Fruit fly (Drosophila melanogaster) whole organism, prepupa: Measurements from ENCODE around the gene Hr39.

Experiments used
- Blimp-1 ChIP-seq: fragments of 200-800 bp; sonication (Bioruptor generic); optimal IDR thresholded peaks from 3 replicates; lab custom pipeline; 2017; ENCODE audit warnings: missing biosample characterization, missing genetic modification characterization, mild to moderate bottlenecking, moderate library complexity, missing genetic modification reagents
- CG10631 ChIP-seq: fragments of 200-800 bp; sonication (Bioruptor generic); optimal IDR thresholded peaks from 2 replicates; lab custom pipeline; 2016; ENCODE audit warnings: missing biosample characterization, missing genetic modification characterization
- CG10669 ChIP-seq: fragments of 200-800 bp; sonication (Bioruptor generic); optimal IDR thresholded peaks from 3 replicates; lab custom pipeline; 2018; ENCODE audit warnings: missing biosample characterization, mild to moderate bottlenecking, missing genetic modification characterization, moderate library complexity
- CG11294 ChIP-seq: fragments of 200-800 bp; sonication (Bioruptor generic); IDR thresholded peaks from 2 replicates; pipeline ENCODE4 v1.3.6; 2022; ENCODE audit warnings: missing biosample characterization, missing genetic modification characterization
- CG11762 ChIP-seq: fragments of 200-800 bp; sonication (Bioruptor generic); optimal IDR thresholded peaks from 3 replicates; lab custom pipeline; 2016; ENCODE audit warnings: missing biosample characterization, missing genetic modification characterization; ENCODE audit not compliant: insufficient read depth
- CG11902 ChIP-seq: fragments of 200-800 bp; sonication (Bioruptor generic); optimal IDR thresholded peaks from 3 replicates; lab custom pipeline; 2016; ENCODE audit warnings: missing biosample characterization, missing genetic modification characterization
- CG1621 ChIP-seq: fragments of 200-800 bp; sonication (Bioruptor generic); optimal IDR thresholded peaks from 3 replicates; lab custom pipeline; 2018; ENCODE audit warnings: missing biosample characterization, mild to moderate bottlenecking, missing genetic modification characterization
- CG16779 ChIP-seq: fragments of 200-800 bp; sonication (Bioruptor generic); optimal IDR thresholded peaks from 3 replicates; lab custom pipeline; 2017; ENCODE audit warnings: missing biosample characterization, mild to moderate bottlenecking, missing genetic modification characterization
- CG3032 ChIP-seq: fragments of 200-800 bp; optimal IDR thresholded peaks from 2 replicates; lab custom pipeline; 2019; ENCODE audit warnings: missing biosample characterization, mild to moderate bottlenecking, missing genetic modification characterization, moderate library complexity
- CG32006 ChIP-seq: fragments of 200-800 bp; sonication (Bioruptor generic); optimal IDR thresholded peaks from 3 replicates; lab custom pipeline; 2017; ENCODE audit warnings: missing biosample characterization, mild to moderate bottlenecking, missing genetic modification characterization
- CG34406 ChIP-seq: fragments of 200-800 bp; sonication (Bioruptor generic); optimal IDR thresholded peaks from 3 replicates; lab custom pipeline; 2016; ENCODE audit warnings: missing biosample characterization, missing genetic modification characterization
- CG3919 ChIP-seq: fragments of 200-800 bp; sonication (Bioruptor generic); optimal IDR thresholded peaks from 3 replicates; lab custom pipeline; 2016; ENCODE audit warnings: missing biosample characterization, missing genetic modification characterization
- CG4318 ChIP-seq: fragments of 200-800 bp; sonication (Bioruptor generic); optimal IDR thresholded peaks from 3 replicates; lab custom pipeline; 2017; ENCODE audit warnings: missing biosample characterization, mild to moderate bottlenecking, missing genetic modification characterization
- CG6163 ChIP-seq: fragments of 200-800 bp; sonication (Bioruptor generic); IDR thresholded peaks from 3 replicates; pipeline ENCODE4 v1.3.6; 2022; ENCODE audit warnings: missing biosample characterization, missing genetic modification characterization
- CG6276 ChIP-seq: fragments of 200-800 bp; sonication (Bioruptor generic); optimal IDR thresholded peaks from 2 replicates; lab custom pipeline; 2017; ENCODE audit warnings: missing biosample characterization, mild to moderate bottlenecking, missing genetic modification characterization
- CG6792 ChIP-seq: fragments of 200-800 bp; sonication (Bioruptor generic); optimal IDR thresholded peaks from 3 replicates; lab custom pipeline; 2016; ENCODE audit warnings: missing biosample characterization, missing genetic modification characterization
- CG6808 ChIP-seq: fragments of 200-800 bp; sonication (Bioruptor generic); optimal IDR thresholded peaks from 3 replicates; lab custom pipeline; 2017; ENCODE audit warnings: missing biosample characterization, missing genetic modification characterization, mild to moderate bottlenecking, moderate library complexity, missing genetic modification reagents
- CG6854 ChIP-seq: fragments of 200-800 bp; sonication (Bioruptor generic); optimal IDR thresholded peaks from 2 replicates; lab custom pipeline; 2017; ENCODE audit warnings: missing biosample characterization, mild to moderate bottlenecking, missing genetic modification characterization
- CG7368 ChIP-seq: fragments of 200-800 bp; sonication (Bioruptor generic); optimal IDR thresholded peaks from 3 replicates; lab custom pipeline; 2016; ENCODE audit warnings: missing biosample characterization, missing genetic modification characterization
- CG8119 ChIP-seq: fragments of 200-800 bp; sonication (Bioruptor generic); IDR thresholded peaks from 3 replicates; pipeline ENCODE4 v1.3.6; 2022; ENCODE audit warnings: missing biosample characterization, missing genetic modification characterization
- CG9139 ChIP-seq: fragments of 200-800 bp; sonication (Bioruptor generic); optimal IDR thresholded peaks from 3 replicates; lab custom pipeline; 2017; ENCODE audit warnings: missing biosample characterization, mild to moderate bottlenecking, missing genetic modification characterization
- Eip75B ChIP-seq: fragments of 200-800 bp; sonication (Bioruptor generic); optimal IDR thresholded peaks from 3 replicates; lab custom pipeline; 2016; ENCODE audit warnings: missing biosample characterization, missing genetic modification characterization
- Eip78C ChIP-seq: fragments of 200-800 bp; sonication (Bioruptor generic); peaks from one replicate; lab custom pipeline; 2016; ENCODE audit warnings: missing biosample characterization, missing genetic modification characterization
- Eip93F ChIP-seq: fragments of 200-800 bp; sonication (Bioruptor generic); optimal IDR thresholded peaks from 2 replicates; lab custom pipeline; 2016; ENCODE audit warnings: missing biosample characterization, mild to moderate bottlenecking, missing genetic modification characterization
- Ets21C ChIP-seq: fragments of 200-800 bp; sonication (Bioruptor generic); optimal IDR thresholded peaks from 3 replicates; lab custom pipeline; 2016; ENCODE audit warnings: missing biosample characterization, missing genetic modification characterization
- Gug ChIP-seq: fragments of 200-800 bp; sonication (Bioruptor generic); IDR thresholded peaks from 2 replicates; pipeline ENCODE4 v1.3.6; 2022; ENCODE audit warnings: missing biosample characterization, missing genetic modification characterization
- Hr39 ChIP-seq: fragments of 200-800 bp; sonication (Bioruptor generic); optimal IDR thresholded peaks from 2 replicates; lab custom pipeline; 2016; ENCODE audit warnings: missing biosample characterization, missing genetic modification characterization
- Hr4 ChIP-seq: fragments of 200-800 bp; sonication (Bioruptor generic); optimal IDR thresholded peaks from 3 replicates; lab custom pipeline; 2016; ENCODE audit warnings: missing biosample characterization, missing genetic modification characterization
- Lpt ChIP-seq: fragments of 200-800 bp; sonication (Bioruptor generic); optimal IDR thresholded peaks from 3 replicates; lab custom pipeline; 2016; ENCODE audit warnings: missing biosample characterization, missing genetic modification characterization
- Met ChIP-seq: fragments of 200-800 bp; sonication (Bioruptor generic); optimal IDR thresholded peaks from 3 replicates; lab custom pipeline; 2016; ENCODE audit warnings: missing biosample characterization, missing genetic modification characterization
- OdsH ChIP-seq: fragments of 200-800 bp; sonication (Bioruptor generic); optimal IDR thresholded peaks from 3 replicates; lab custom pipeline; 2016; ENCODE audit warnings: missing biosample characterization, missing genetic modification characterization
- Smox ChIP-seq: fragments of 200-800 bp; sonication (Bioruptor generic); optimal IDR thresholded peaks from 3 replicates; lab custom pipeline; 2016; ENCODE audit warnings: missing biosample characterization, missing genetic modification characterization
- Sox102F ChIP-seq: fragments of 200-800 bp; sonication (Bioruptor generic); optimal IDR thresholded peaks from 2 replicates; lab custom pipeline; 2016; ENCODE audit warnings: missing biosample characterization, mild to moderate bottlenecking, missing genetic modification characterization
- Sox14 ChIP-seq: fragments of 200-800 bp; sonication (Bioruptor generic); optimal IDR thresholded peaks from 3 replicates; lab custom pipeline; 2016; ENCODE audit warnings: missing biosample characterization, missing genetic modification characterization
- acj6 ChIP-seq: fragments of 200-800 bp; sonication (Bioruptor generic); optimal IDR thresholded peaks from 3 replicates; lab custom pipeline; 2016; ENCODE audit warnings: missing biosample characterization, missing genetic modification characterization
- cyc ChIP-seq: fragments of 200-800 bp; sonication (Bioruptor generic); optimal IDR thresholded peaks from 3 replicates; lab custom pipeline; 2016; ENCODE audit warnings: missing biosample characterization, missing genetic modification characterization
- dac ChIP-seq: fragments of 200-800 bp; sonication (Bioruptor generic); optimal IDR thresholded peaks from 2 replicates; lab custom pipeline; 2017; ENCODE audit warnings: missing biosample characterization, mild to moderate bottlenecking, missing genetic modification characterization
- eg ChIP-seq: fragments of 200-800 bp; sonication (Bioruptor generic); IDR thresholded peaks from 3 replicates; pipeline ENCODE4 v1.3.6; 2022; ENCODE audit warnings: missing biosample characterization, missing genetic modification characterization
- esn ChIP-seq: fragments of 200-800 bp; sonication (Bioruptor generic); optimal IDR thresholded peaks from 2 replicates; lab custom pipeline; 2016; ENCODE audit warnings: missing biosample characterization, mild to moderate bottlenecking, missing genetic modification characterization, moderate library complexity
- fd85E ChIP-seq: fragments of 200-800 bp; sonication (Bioruptor generic); optimal IDR thresholded peaks from 3 replicates; lab custom pipeline; 2016; ENCODE audit warnings: missing biosample characterization, missing genetic modification characterization
- fkh ChIP-seq: fragments of 200-800 bp; sonication (Bioruptor generic); optimal IDR thresholded peaks from 3 replicates; lab custom pipeline; 2017; ENCODE audit warnings: missing biosample characterization, mild to moderate bottlenecking, missing genetic modification characterization, moderate library complexity
- lz ChIP-seq: fragments of 200-800 bp; sonication (Bioruptor generic); optimal IDR thresholded peaks from 3 replicates; lab custom pipeline; 2016; ENCODE audit warnings: missing biosample characterization, missing genetic modification characterization
- pdm3 ChIP-seq: fragments of 200-800 bp; sonication (Bioruptor generic); optimal IDR thresholded peaks from 3 replicates; lab custom pipeline; 2016; ENCODE audit warnings: missing biosample characterization, missing genetic modification characterization
- spab ChIP-seq: fragments of 200-800 bp; sonication (Bioruptor generic); optimal IDR thresholded peaks from 2 replicates; lab custom pipeline; 2017; ENCODE audit warnings: missing biosample characterization, mild to moderate bottlenecking, missing genetic modification characterization, missing genetic modification reagents
- ss ChIP-seq, 2 experiments: fragments of 200-800 bp; sonication (Bioruptor generic); optimal IDR thresholded peaks; 2 replicates in 1 of 2; 3 replicates in 1 of 2; lab custom pipeline; 2017 to 2018; ENCODE audit warnings: mild to moderate bottlenecking in 2 of 2, missing biosample characterization in 2 of 2, missing genetic modification characterization in 2 of 2, moderate library complexity in 1 of 2
- svp ChIP-seq: fragments of 200-800 bp; sonication (Bioruptor generic); peaks from one replicate; lab custom pipeline; 2016; ENCODE audit warnings: missing biosample characterization, missing genetic modification characterization
- topi ChIP-seq: fragments of 200-800 bp; sonication (Bioruptor generic); optimal IDR thresholded peaks from 3 replicates; lab custom pipeline; 2016; ENCODE audit warnings: missing biosample characterization, missing genetic modification characterization
- vri ChIP-seq: fragments of 200-800 bp; sonication (Bioruptor generic); optimal IDR thresholded peaks from 3 replicates; lab custom pipeline; 2016; ENCODE audit warnings: missing biosample characterization, mild to moderate bottlenecking, missing genetic modification characterization

Hr39 gene

DNA sequence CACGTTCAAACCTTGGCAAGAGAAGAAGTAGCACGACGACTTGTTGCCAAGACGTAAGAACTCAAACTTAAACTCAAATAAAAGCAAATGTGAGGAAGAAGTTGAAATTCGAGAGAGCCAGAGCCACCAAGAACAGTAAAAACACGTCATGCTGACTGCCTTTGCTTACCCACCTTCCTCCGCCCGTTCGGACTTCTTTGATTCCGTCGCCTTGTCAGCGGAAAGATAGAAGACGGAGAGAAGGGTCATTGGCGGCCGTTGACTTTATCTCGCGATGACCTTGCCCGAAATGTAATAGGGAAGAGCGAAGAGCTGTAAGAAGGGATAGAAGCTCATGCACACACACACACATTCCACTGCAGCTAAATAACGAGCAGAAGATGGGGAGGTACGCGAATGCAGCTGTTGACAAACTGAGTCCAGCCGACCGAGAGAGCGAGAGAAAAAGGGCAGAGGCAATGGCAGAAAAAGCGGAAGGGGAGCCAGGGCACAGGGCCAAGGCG lies 7.0 kb downstream of the Hr39 start (continued):
- TF ChIP-seq Lpt (GFP tag; lab: Kevin White, UChicago) (peak; percentile 58), CG1621 (tag; lab: Kevin White, UChicago) (peak; percentile 60), CG6276 (GFP tag; lab: Kevin White, UChicago) (no peak), CG10669 (no peak), CG7368 (GFP tag; lab: Kevin White, UChicago) (no peak), acj6 (no peak), Eip78C (peak; percentile 69), CG34406 (GFP tag; lab: Kevin White, UChicago) (no peak), CG16779 (tag; lab: Kevin White, UChicago) (no peak), Hr4 (GFP tag; lab: Kevin White, UChicago) (no peak)

DNA sequence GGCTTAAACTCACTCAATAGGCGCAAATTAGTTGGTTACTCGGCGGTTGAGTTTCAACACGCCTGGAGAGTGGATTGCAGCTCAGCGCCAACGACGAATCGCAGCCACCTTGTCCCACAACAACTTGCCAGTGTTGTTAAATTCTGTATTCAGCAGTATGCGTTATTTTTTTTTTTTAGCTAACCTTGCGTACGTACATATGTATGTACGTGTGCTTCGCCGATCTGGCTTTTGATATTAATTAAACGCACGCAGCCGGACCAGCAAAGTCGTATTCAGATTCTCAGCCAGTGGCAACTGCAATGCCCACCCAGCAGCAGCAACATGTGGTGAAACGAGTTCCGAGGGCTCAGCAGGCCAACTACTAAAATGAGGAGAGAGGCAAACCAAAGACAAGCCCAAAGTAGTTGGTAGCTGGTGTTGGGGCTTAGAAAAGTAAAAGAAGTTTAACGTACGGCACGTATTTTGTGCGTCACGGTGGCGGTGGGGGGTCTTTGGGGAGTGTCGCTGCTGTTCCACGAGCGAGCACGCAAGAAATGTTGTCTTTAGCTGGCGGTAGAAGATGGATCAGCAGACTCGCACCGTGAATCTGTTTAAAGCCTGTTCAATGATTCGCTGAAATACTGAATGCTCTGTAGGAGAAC lies 8.2 kb downstream of the Hr39 start:
- no peak for TF ChIP-seq Smox (GFP tag; lab: Kevin White, UChicago)
- TF ChIP-seq CG6808 (GFP tag; lab: Kevin White, UChicago), result no peak
- TF ChIP-seq svp (GFP tag; lab: Kevin White, UChicago), result no peak
- TF ChIP-seq CG11902 (GFP tag; lab: Kevin White, UChicago), result no peak
- TF ChIP-seq dac, result no peak
- TF ChIP-seq Sox14 (GFP tag; lab: Kevin White, UChicago), result no peak
- TF ChIP-seq CG8119 (GFP tag; lab: Robert Waterston, UW), result 0 out of 3 replicates have a peak, but pooled peaks have one; percentile 16
- TF ChIP-seq fd85E (GFP tag; lab: Kevin White, UChicago), result no peak
- no peak for TF ChIP-seq CG32006 (GFP tag; lab: Kevin White, UChicago)
- no peak for TF ChIP-seq CG6854
- no peak for TF ChIP-seq OdsH (GFP tag; lab: Kevin White, UChicago)
- TF ChIP-seq CG6163 (GFP tag; lab: Robert Waterston, UW), result peak; percentile 42; the same call in 2 of the 3 replicates
- TF ChIP-seq Hr39, result no peak
- no peak for TF ChIP-seq Ets21C (GFP tag; lab: Kevin White, UChicago)
- TF ChIP-seq Lpt (GFP tag; lab: Kevin White, UChicago), result no peak
- TF ChIP-seq esn (GFP tag; lab: Kevin White, UChicago), result no peak
- peak; percentile 43 for TF ChIP-seq Eip78C
- TF ChIP-seq CG7368 (GFP tag; lab: Kevin White, UChicago), result no peak
- no peak for TF ChIP-seq CG11294
- no peak for TF ChIP-seq CG3032 (tag; lab: Kevin White, UChicago)
- TF ChIP-seq topi, result no peak
- TF ChIP-seq CG9139 (GFP tag; lab: Kevin White, UChicago), result no peak
- TF ChIP-seq Eip93F (GFP tag; lab: Kevin White, UChicago), result no peak
- TF ChIP-seq cyc (GFP tag; lab: Kevin White, UChicago), result no peak
- TF ChIP-seq Blimp-1 (GFP tag; lab: Kevin White, UChicago), result no peak
- no peak for TF ChIP-seq CG10631 (GFP tag; lab: Kevin White, UChicago)
- no peak for TF ChIP-seq Met (GFP tag; lab: Kevin White, UChicago)
- TF ChIP-seq lz (GFP tag; lab: Kevin White, UChicago), result no peak
- no peak for TF ChIP-seq Gug (GFP tag; lab: Robert Waterston, UW)
- TF ChIP-seq CG1621 (tag; lab: Kevin White, UChicago), result peak; percentile 37
- peak in 1 of 2 experiments; percentile 85 for TF ChIP-seq ss (GFP tag; optimal IDR thresholded peaks at IDR 0.05; lab: Kevin White, UChicago)
- TF ChIP-seq Sox102F (GFP tag; lab: Kevin White, UChicago), result no peak
- TF ChIP-seq spab (GFP tag; lab: Kevin White, UChicago), result no peak
- TF ChIP-seq Hr4 (GFP tag; lab: Kevin White, UChicago), result no peak
- no peak for TF ChIP-seq vri (GFP tag; lab: Kevin White, UChicago)
- TF ChIP-seq fkh (GFP tag; lab: Kevin White, UChicago), result no peak
- TF ChIP-seq pdm3 (GFP tag; lab: Kevin White, UChicago), result no peak
- peak; percentile 31 for TF ChIP-seq CG3919
- no peak for TF ChIP-seq CG6792 (GFP tag; lab: Kevin White, UChicago)
- no peak for TF ChIP-seq eg (GFP tag; lab: Robert Waterston, UW)
- TF ChIP-seq CG6276 (GFP tag; lab: Kevin White, UChicago), result no peak
- TF ChIP-seq CG4318 (GFP tag; lab: Kevin White, UChicago), result no peak
- TF ChIP-seq CG11762, result no peak
- peak; percentile 21 for TF ChIP-seq Eip75B (GFP tag; lab: Kevin White, UChicago)
- no peak for TF ChIP-seq CG16779 (tag; lab: Kevin White, UChicago)
